Worm (Caenorhabditis elegans): ENCODE measurements around the gene pax-1.

The pax-1 gene

ce11 chrV:8239928-8240327 lies 15.2 kb downstream of the pax-1 start, which contains the start of gene C16D9.3:
TSS of gene C16D9.3 (minus strand) at chrV:8240028.
- TF ChIP-seq unc-86 (tag; optimal IDR thresholded peaks at IDR 0.05) = no peak
- no peak for TF ChIP-seq ets-5 (GFP tag; IDR thresholded peaks at IDR 0.05)

ce11 chrV:8242798-8243197 lies 18.1 kb downstream of the pax-1 start, which contains the start of gene C16D9.4:
TSS of gene C16D9.4 (minus strand) at chrV:8242898.
- TF ChIP-seq nhr-19 (GFP tag; conservative IDR thresholded peaks at IDR 0.05) (no peak), dsc-1 (tag; optimal IDR thresholded peaks at IDR 0.05) (no peak), lin-39 (tag; optimal IDR thresholded peaks at IDR 0.05) (no peak), tlp-1 (tag; optimal IDR thresholded peaks at IDR 0.05) (no peak), pqm-1 (tag; optimal IDR thresholded peaks at IDR 0.05) (no peak)

DNA sequence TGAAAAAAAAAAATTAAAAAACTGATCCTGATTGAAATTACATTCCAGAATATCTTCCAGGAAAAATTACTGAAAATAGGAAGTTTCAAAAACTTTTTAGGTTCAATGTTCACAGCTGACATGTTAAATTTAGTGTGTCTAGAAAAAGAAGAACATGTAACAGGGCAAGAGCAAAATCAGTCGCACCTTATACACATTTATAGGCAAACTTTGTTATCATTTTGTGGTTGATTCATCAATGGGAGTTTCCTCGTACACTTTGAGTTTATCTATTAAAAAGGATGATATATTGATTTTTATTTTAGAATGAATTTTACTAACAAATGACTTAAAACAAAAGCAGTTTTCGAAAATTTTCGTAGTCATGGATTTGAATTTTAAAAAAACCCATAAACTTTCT lies 18.5 kb downstream of the pax-1 start:
- TF ChIP-seq elt-2 (tag; optimal IDR thresholded peaks at IDR 0.05) = peak; percentile 45
- TF ChIP-seq nhr-76 (tag; optimal IDR thresholded peaks at IDR 0.05) = no peak

- no peak for TF ChIP-seq hpl-2 (GFP tag; optimal IDR thresholded peaks at IDR 0.05)
- no peak for TF ChIP-seq unc-98 (GFP tag; IDR thresholded peaks at IDR 0.05)
- TF ChIP-seq nhr-12 (tag; optimal IDR thresholded peaks at IDR 0.05) = no peak
- no peak for TF ChIP-seq lin-15B (tag; optimal IDR thresholded peaks at IDR 0.05)
- TF ChIP-seq sptf-1 (tag; optimal IDR thresholded peaks at IDR 0.05) = no peak
- no peak for TF ChIP-seq irx-1 (tag; optimal IDR thresholded peaks at IDR 0.05)
- TF ChIP-seq nhr-20 (tag; optimal IDR thresholded peaks at IDR 0.05) = no peak
- TF ChIP-seq mdl-1 (tag; optimal IDR thresholded peaks at IDR 0.05) = no peak
- no peak for TF ChIP-seq dsc-1 (tag; optimal IDR thresholded peaks at IDR 0.05)
- no peak for TF ChIP-seq elt-2 (tag; optimal IDR thresholded peaks at IDR 0.05)
- no peak for TF ChIP-seq zip-4 (GFP tag; optimal IDR thresholded peaks at IDR 0.05)
- TF ChIP-seq efl-1 (optimal IDR thresholded peaks at IDR 0.05) = no peak
- no peak for TF ChIP-seq efl-1 (GFP tag; optimal IDR thresholded peaks at IDR 0.05 in 1 of 2)
- no peak for TF ChIP-seq pax-3 (tag; optimal IDR thresholded peaks at IDR 0.05)
- no peak for TF ChIP-seq unc-30 (tag; optimal IDR thresholded peaks at IDR 0.05)
Observed at ce11 chrV:8245457-8245856, 20.7 kb downstream of the pax-1 start, which contains the start of gene C16D9.5. TSS of gene C16D9.5 (minus strand) at chrV:8245557.

DNA sequence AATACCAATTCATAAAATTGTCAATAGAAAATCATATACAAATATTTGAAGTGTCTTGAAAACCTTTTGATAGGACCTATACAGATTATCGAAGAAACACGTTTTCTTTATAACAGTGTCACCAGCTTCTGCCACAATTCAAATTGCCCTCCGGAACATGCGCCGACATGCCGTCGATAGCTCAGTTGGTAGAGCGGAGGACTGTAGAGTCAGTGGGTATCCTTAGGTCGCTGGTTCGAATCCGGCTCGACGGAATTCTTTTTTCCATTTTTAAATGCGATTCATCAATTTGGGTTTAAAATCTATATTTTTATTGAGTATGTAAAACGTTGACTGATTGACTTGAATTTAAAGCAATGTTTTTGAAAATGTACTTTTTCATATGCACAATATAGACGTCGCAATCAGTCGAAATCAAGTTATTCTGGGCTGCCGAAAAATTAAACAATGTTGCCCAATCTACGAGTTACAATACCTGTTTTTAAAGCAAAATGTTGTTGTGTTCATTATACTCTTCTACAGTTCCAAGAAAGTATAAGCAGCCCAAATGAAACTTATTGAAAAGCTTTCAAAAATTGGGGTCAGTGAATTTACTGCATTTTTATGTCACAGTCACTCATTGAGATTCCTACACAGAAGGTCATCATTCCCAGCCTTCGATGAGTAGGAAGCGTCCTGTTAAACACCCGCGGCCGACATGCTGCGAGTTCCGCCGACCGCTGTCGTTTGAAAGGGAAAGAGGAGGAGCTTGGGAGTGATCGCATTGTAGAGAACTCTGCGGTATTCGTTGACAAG lies 22.8 kb downstream of the pax-1 start:
- TF ChIP-seq unc-30 (tag; optimal IDR thresholded peaks at IDR 0.05) (no peak), swsn-7 (tag; optimal IDR thresholded peaks at IDR 0.05) (peak; percentile 86), snu-23 (GFP tag; optimal IDR thresholded peaks at IDR 0.05) (peak; percentile 81), fkh-10 (GFP tag; optimal IDR thresholded peaks at IDR 0.05) (no peak), nhr-71 (tag; optimal IDR thresholded peaks at IDR 0.05) (peak; percentile 90), lin-35 (GFP tag; optimal IDR thresholded peaks at IDR 0.05) (peak in 1 of 2 experiments; percentile 62), aly-2 (tag; optimal IDR thresholded peaks at IDR 0.05) (peak; percentile 73), sox-4 (tag; optimal IDR thresholded peaks at IDR 0.05) (no peak), ceh-88 (GFP tag; IDR thresholded peaks at IDR 0.05) (no peak), aha-1 (tag; optimal IDR thresholded peaks at IDR 0.05) (peak; percentile 24), ceh-8 (GFP tag; optimal IDR thresholded peaks at IDR 0.05) (no peak), egl-27 (tag; optimal IDR thresholded peaks at IDR 0.05) (no peak), hpl-2 (GFP tag; optimal IDR thresholded peaks at IDR 0.05) (peak; percentile 54), jun-1 (tag; optimal IDR thresholded peaks at IDR 0.05) (peak; percentile 54), Y116A8C.19 (tag; optimal IDR thresholded peaks at IDR 0.05; ENCODE audit: borderline replicate concordance) (no peak), mef-2 (tag; optimal IDR thresholded peaks at IDR 0.05) (no peak), ztf-11 (tag; optimal IDR thresholded peaks at IDR 0.05) (peak in 1 of 2 experiments; percentile 46), unc-98 (GFP tag; IDR thresholded peaks at IDR 0.05) (no peak), unc-130 (tag; optimal IDR thresholded peaks at IDR 0.05) (no peak), elt-2 (tag; optimal IDR thresholded peaks at IDR 0.05) (peak; percentile 90), grh-1 (GFP tag; IDR thresholded peaks at IDR 0.05) (peak; percentile 66; the same call in 1 of the 2 replicates), C04F5.9 (tag; optimal IDR thresholded peaks at IDR 0.05) (peak; percentile 19), efl-1 (optimal IDR thresholded peaks at IDR 0.05) (peak; percentile 38 to 66), efl-1 (GFP tag; optimal IDR thresholded peaks at IDR 0.05 in 1 of 2) (peak in 1 of 2 experiments; percentile 97), nhr-76 (tag; optimal IDR thresholded peaks at IDR 0.05) (peak; percentile 6), unc-86 (tag; optimal IDR thresholded peaks at IDR 0.05) (no peak), ceh-63 (GFP tag; optimal IDR thresholded peaks at IDR 0.05) (no peak), dsc-1 (tag; optimal IDR thresholded peaks at IDR 0.05) (peak; percentile 67), F16B12.6 (tag; optimal IDR thresholded peaks at IDR 0.05) (no peak), fos-1 (tag; optimal IDR thresholded peaks at IDR 0.05) (peak; percentile 71)

Data from whole organism, L1 larva.